Worm (Caenorhabditis elegans) whole organism, young adult: Measurements from ENCODE around the gene brap-2.

ENCODE experiments used
- C06A6.2 ChIP-seq: fragments of 200-800 bp; sonication (Bioruptor generic); conservative IDR thresholded peaks from 2 replicates; pipeline ENCODE4 v1.3.6; 2022; ENCODE audit warnings: missing genetic modification characterization, missing compliant biosample characterization
- F10E7.11 ChIP-seq: sonication (generic microtip); optimal IDR thresholded peaks from 2 replicates; lab custom pipeline; 2017; ENCODE audit warnings: mild to moderate bottlenecking, missing genetic modification characterization, moderate library complexity, missing compliant biosample characterization
- F33H1.4 ChIP-seq: fragments of 200-800 bp; sonication (Bioruptor generic); IDR thresholded peaks from 2 replicates; pipeline ENCODE4 v1.3.6; 2022; ENCODE audit warnings: missing genetic modification reagents, missing genetic modification characterization, missing compliant biosample characterization
- F49E8.2 ChIP-seq: sonication (generic microtip); optimal IDR thresholded peaks from 3 replicates; lab custom pipeline; 2017; ENCODE audit warnings: missing genetic modification characterization, mild to moderate bottlenecking, missing compliant biosample characterization, antibody characterized with exemption, moderate library complexity; ENCODE audit not compliant: insufficient read depth
- F52B5.7 ChIP-seq: sonication (generic microtip); optimal IDR thresholded peaks from 2 replicates; lab custom pipeline; 2016; ENCODE audit warnings: mild to moderate bottlenecking, missing genetic modification characterization, missing compliant biosample characterization
- F57A8.1 ChIP-seq: fragments of 200-800 bp; sonication (Bioruptor generic); optimal IDR thresholded peaks from 2 replicates; lab custom pipeline; 2018; ENCODE audit warnings: mild to moderate bottlenecking, missing genetic modification characterization, moderate library complexity, missing compliant biosample characterization
- K11D2.4 ChIP-seq: fragments of 200-800 bp; sonication (Bioruptor generic); IDR thresholded peaks from 2 replicates; pipeline ENCODE4 v1.3.6; 2022; ENCODE audit warnings: missing genetic modification reagents, missing genetic modification characterization, missing compliant biosample characterization
- K12H6.12 ChIP-seq: fragments of 200-800 bp; sonication (Bioruptor generic); optimal IDR thresholded peaks from 2 replicates; lab custom pipeline; 2018; ENCODE audit warnings: mild to moderate bottlenecking, missing genetic modification characterization, missing compliant biosample characterization
- T07F8.4 ChIP-seq: sonication (generic microtip); optimal IDR thresholded peaks from 2 replicates; lab custom pipeline; 2016; ENCODE audit warnings: mild to moderate bottlenecking, missing genetic modification characterization, moderate library complexity, missing compliant biosample characterization
- Y53F4B.3 ChIP-seq: fragments of 200-800 bp; sonication (Bioruptor generic); IDR thresholded peaks from 2 replicates; pipeline ENCODE4 v1.3.6; 2022; ENCODE audit warnings: missing genetic modification reagents, missing genetic modification characterization, missing compliant biosample characterization
- Y53G8AR.9 ChIP-seq: fragments of 200-800 bp; sonication (Bioruptor generic); conservative IDR thresholded peaks from 2 replicates; pipeline ENCODE4 v1.3.6; 2022; ENCODE audit warnings: missing genetic modification reagents, missing genetic modification characterization, missing compliant biosample characterization
- Y67H2A.10 ChIP-seq: fragments of 200-800 bp; sonication (Bioruptor generic); conservative IDR thresholded peaks from 2 replicates; pipeline ENCODE4 v1.3.6; 2022; ENCODE audit warnings: missing genetic modification reagents, missing genetic modification characterization, missing compliant biosample characterization
- Y79H2A.3 ChIP-seq: fragments of 200-800 bp; sonication (Bioruptor generic); conservative IDR thresholded peaks from 2 replicates; pipeline ENCODE4 v1.3.6; 2022; ENCODE audit warnings: missing genetic modification reagents, missing genetic modification characterization, missing compliant biosample characterization
- akir-1 ChIP-seq: fragments of 200-800 bp; sonication (Bioruptor generic); optimal IDR thresholded peaks from 2 replicates; lab custom pipeline; 2018; ENCODE audit warnings: mild to moderate bottlenecking, missing genetic modification characterization, moderate library complexity, missing compliant biosample characterization
- ama-1 ChIP-seq, 3 experiments: fragments of 150-350 bp in 1 of 3; sonication (generic microtip) in 2 of 3; optimal IDR thresholded peaks; 2 replicates each; lab custom pipeline; 2014 to 2018; ENCODE audit warnings: missing biosample characterization in 2 of 3, missing genetic modification characterization in 2 of 3, missing genetic modification reagents in 2 of 3
- athp-1 ChIP-seq: sonication (generic microtip); optimal IDR thresholded peaks from 2 replicates; lab custom pipeline; 2017; ENCODE audit warnings: mild to moderate bottlenecking, missing genetic modification characterization, missing compliant biosample characterization
- bed-1 ChIP-seq: fragments of 200-800 bp; sonication (Bioruptor generic); IDR thresholded peaks from 2 replicates; pipeline ENCODE4 v1.3.6; 2022; ENCODE audit warnings: missing genetic modification reagents, missing genetic modification characterization, missing compliant biosample characterization
- ccch-3 ChIP-seq: fragments of 200-800 bp; sonication (Bioruptor generic); optimal IDR thresholded peaks from 2 replicates; lab custom pipeline; 2018; ENCODE audit warnings: mild to moderate bottlenecking, missing genetic modification characterization, missing compliant biosample characterization
- chd-7 ChIP-seq: sonication (generic microtip); optimal IDR thresholded peaks from 2 replicates; lab custom pipeline; 2016; ENCODE audit warnings: mild to moderate bottlenecking, missing genetic modification characterization, moderate library complexity, missing compliant biosample characterization
- die-1 ChIP-seq: sonication (generic microtip); optimal IDR thresholded peaks from 2 replicates; lab custom pipeline; 2016; ENCODE audit warnings: missing genotype, mild to moderate bottlenecking, missing genetic modification characterization, missing compliant biosample characterization
- dox-1 ChIP-seq: fragments of 200-800 bp; sonication (Bioruptor generic); IDR thresholded peaks from 2 replicates; pipeline ENCODE4 v1.3.6; 2022; ENCODE audit warnings: missing genetic modification reagents, missing genetic modification characterization, missing compliant biosample characterization
- dpff-1 ChIP-seq: sonication (generic microtip); optimal IDR thresholded peaks from 2 replicates; lab custom pipeline; 2017; ENCODE audit warnings: mild to moderate bottlenecking, missing genetic modification characterization, missing compliant biosample characterization
- egl-18 ChIP-seq: fragments of 200-800 bp; sonication (Bioruptor generic); IDR thresholded peaks from 2 replicates; pipeline ENCODE4 v1.3.6; 2022; ENCODE audit warnings: missing genetic modification reagents, missing genetic modification characterization, missing compliant biosample characterization
- ets-4 ChIP-seq: fragments of 200-800 bp; sonication (Bioruptor generic); optimal IDR thresholded peaks from 2 replicates; lab custom pipeline; 2018; ENCODE audit warnings: mild to moderate bottlenecking, missing genetic modification characterization, missing compliant biosample characterization
- him-1 ChIP-seq: sonication (generic microtip); optimal IDR thresholded peaks from 2 replicates; lab custom pipeline; 2016; ENCODE audit warnings: missing genotype, missing genetic modification reagents, missing genetic modification characterization, missing compliant biosample characterization
- hlh-12 ChIP-seq: sonication (generic microtip); optimal IDR thresholded peaks from 2 replicates; lab custom pipeline; 2016; ENCODE audit warnings: missing genetic modification characterization, missing compliant biosample characterization
- hmg-1.2 ChIP-seq: fragments of 200-800 bp; sonication (Bioruptor generic); IDR thresholded peaks from 2 replicates; pipeline ENCODE4 v1.3.6; 2022; ENCODE audit warnings: missing genetic modification reagents, missing genetic modification characterization, missing compliant biosample characterization
- let-526 ChIP-seq: fragments of 200-800 bp; sonication (Bioruptor generic); IDR thresholded peaks from 2 replicates; pipeline ENCODE4 v1.3.6; 2022; ENCODE audit warnings: missing genetic modification reagents, missing genetic modification characterization, missing compliant biosample characterization
- lin-26 ChIP-seq: fragments of 200-800 bp; sonication (Bioruptor generic); IDR thresholded peaks from 2 replicates; pipeline ENCODE4 v1.3.6; 2022; ENCODE audit warnings: missing genetic modification reagents, missing genetic modification characterization, missing compliant biosample characterization
- lin-35 ChIP-seq, 3 experiments: fragments of 150-350 bp in 2 of 3; sonication (generic microtip) in 1 of 3; optimal IDR thresholded peaks; 2 replicates each; lab custom pipeline; 2014 to 2018; ENCODE audit warnings: missing biosample characterization in 3 of 3, missing genetic modification characterization in 3 of 3, missing genetic modification reagents in 3 of 3
- lir-1 ChIP-seq: fragments of 200-800 bp; sonication (Bioruptor generic); conservative IDR thresholded peaks from 2 replicates; pipeline ENCODE4 v1.3.6; 2022; ENCODE audit warnings: missing genetic modification reagents, missing genetic modification characterization, missing compliant biosample characterization
- madf-10 ChIP-seq: sonication (generic microtip); optimal IDR thresholded peaks from 2 replicates; lab custom pipeline; 2016; ENCODE audit warnings: mild to moderate bottlenecking, missing genetic modification characterization, missing compliant biosample characterization
- mcd-1 ChIP-seq: fragments of 200-800 bp; sonication (Bioruptor generic); IDR thresholded peaks from 2 replicates; pipeline ENCODE4 v1.3.6; 2022; ENCODE audit warnings: missing genetic modification reagents, missing genetic modification characterization, missing compliant biosample characterization
- mxl-1 ChIP-seq: sonication (generic microtip); optimal IDR thresholded peaks from 2 replicates; lab custom pipeline; 2016; ENCODE audit warnings: missing genetic modification characterization, missing compliant biosample characterization
- nfya-1 ChIP-seq: sonication (generic microtip); optimal IDR thresholded peaks from 2 replicates; lab custom pipeline; 2017; ENCODE audit warnings: antibody characterized with exemption, missing compliant biosample characterization, missing genetic modification characterization, borderline replicate concordance; ENCODE audit not compliant: insufficient read depth
- nfyb-1 ChIP-seq: fragments of 200-800 bp; sonication (Bioruptor generic); IDR thresholded peaks from 2 replicates; pipeline ENCODE4 v1.3.6; 2022; ENCODE audit warnings: missing genetic modification reagents, missing genetic modification characterization, missing compliant biosample characterization
- nhr-179 ChIP-seq: sonication (generic microtip); optimal IDR thresholded peaks from 2 replicates; lab custom pipeline; 2016; ENCODE audit warnings: mild to moderate bottlenecking, missing genetic modification characterization, missing compliant biosample characterization
- nhr-27 ChIP-seq: fragments of 200-800 bp; sonication (Bioruptor generic); optimal IDR thresholded peaks from 2 replicates; lab custom pipeline; 2018; ENCODE audit warnings: mild to moderate bottlenecking, missing genetic modification characterization, moderate library complexity, missing compliant biosample characterization
- rec-8 ChIP-seq, 2 experiments: sonication (generic microtip); optimal IDR thresholded peaks; 2 replicates each; lab custom pipeline; 2016; ENCODE audit warnings: mild to moderate bottlenecking in 2 of 2, missing genetic modification characterization in 2 of 2, missing genetic modification reagents in 2 of 2, missing genotype in 2 of 2, missing biosample characterization in 1 of 2, missing compliant biosample characterization in 1 of 2, moderate library complexity in 1 of 2
- sdz-38 ChIP-seq: sonication (generic microtip); optimal IDR thresholded peaks from 2 replicates; lab custom pipeline; 2016; ENCODE audit warnings: missing genotype, missing genetic modification characterization, missing compliant biosample characterization
- snpc-4 ChIP-seq, 5 experiments: fragments of 150-350 bp in 1 of 5; sonication (generic microtip) in 4 of 5; optimal IDR thresholded peaks; 2 replicates each; lab custom pipeline; 2014 to 2018; ENCODE audit warnings: missing genetic modification characterization in 5 of 5, missing biosample characterization in 3 of 5, antibody characterized with exemption in 2 of 5, mild to moderate bottlenecking in 2 of 5, missing compliant biosample characterization in 2 of 5, missing genotype in 2 of 5, moderate library complexity in 2 of 5, missing genetic modification reagents in 1 of 5
- tbp1 ChIP-seq: fragments of 200-800 bp; sonication (Bioruptor generic); optimal IDR thresholded peaks from 2 replicates; lab custom pipeline; 2018; ENCODE audit warnings: mild to moderate bottlenecking, missing genetic modification characterization, missing compliant biosample characterization
- unc-130 ChIP-seq: sonication (generic microtip); optimal IDR thresholded peaks from 2 replicates; lab custom pipeline; 2016; ENCODE audit warnings: missing genetic modification reagents, missing genetic modification characterization, missing compliant biosample characterization
- zfh-2 ChIP-seq: fragments of 200-800 bp; sonication (Bioruptor generic); conservative IDR thresholded peaks from 2 replicates; pipeline ENCODE4 v1.3.6; 2022; ENCODE audit warnings: missing genetic modification reagents, missing genetic modification characterization, missing compliant biosample characterization
- ztf-25 ChIP-seq: fragments of 200-800 bp; sonication (Bioruptor generic); IDR thresholded peaks from 2 replicates; pipeline ENCODE4 v1.3.6; 2022; ENCODE audit warnings: missing genetic modification reagents, missing genetic modification characterization, missing compliant biosample characterization
- ztf-26 ChIP-seq: sonication (generic microtip); optimal IDR thresholded peaks from 2 replicates; lab custom pipeline; 2017; ENCODE audit warnings: missing genetic modification characterization, missing compliant biosample characterization

brap-2 gene

DNA sequence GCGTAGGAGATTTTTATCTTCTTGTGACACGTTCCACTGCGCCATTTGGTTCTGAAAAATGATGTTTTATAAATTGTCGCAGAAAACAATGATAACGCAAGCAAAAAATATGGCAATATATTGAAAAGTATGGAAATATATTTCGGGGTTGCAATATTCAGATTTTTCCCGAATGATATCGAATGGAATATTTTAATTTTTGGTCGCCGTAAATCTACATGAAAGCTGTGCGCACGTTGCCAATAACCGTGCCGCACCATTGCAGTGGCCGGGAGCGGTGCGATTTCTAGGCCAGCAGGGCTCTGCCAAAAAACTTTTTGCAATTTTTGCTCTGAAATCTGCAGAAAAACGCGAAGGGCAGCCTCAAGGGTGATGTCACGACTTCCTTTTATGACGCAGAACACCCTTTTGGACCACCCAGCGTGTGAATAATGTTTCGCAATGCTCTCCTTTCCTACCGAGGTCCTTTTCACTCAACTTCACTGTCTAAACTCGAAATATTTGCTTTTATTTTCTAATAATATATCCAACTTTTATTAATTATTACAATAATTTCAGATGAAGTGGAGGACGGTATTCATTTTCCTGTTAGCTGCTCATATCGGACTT, 34.7 kb downstream of the brap-2 start, which contains the start of the genes F09E5.11 and bmy-1 (continued):
- TF ChIP-seq akir-1 (GFP tag; lab: Kevin White, UChicago) (peak; percentile 73), ztf-26 (tag; lab: Kevin White, UChicago) (peak; percentile 7), Y67H2A.10 (GFP tag; lab: Robert Waterston, UW) (peak; percentile 86), dox-1 (peak; percentile 96), T07F8.4 (tag; lab: Kevin White, UChicago) (no peak), lin-35 (GFP tag; optimal IDR thresholded peaks at IDR 0.05; lab: Kevin White, UChicago) (peak in 1 of 3 experiments; percentile 19), bed-1 (0 out of 2 replicates have a peak, but pooled peaks have one; percentile 73), ccch-3 (GFP tag; lab: Kevin White, UChicago) (peak; percentile 74), F10E7.11 (no peak), nfya-1 (no peak), nhr-179 (no peak), nfyb-1 (GFP tag; lab: Robert Waterston, UW) (peak; percentile 80), F52B5.7 (peak; percentile 49), ama-1 (optimal IDR thresholded peaks at IDR 0.05; lab: Kevin White, UChicago) (no peak), ama-1 (GFP tag; optimal IDR thresholded peaks at IDR 0.05; lab: Kevin White, UChicago) (no peak), hmg-1.2 (GFP tag; lab: Robert Waterston, UW) (peak; percentile 51; the same call in 1 of the 2 replicates), Y53G8AR.9 (0 out of 2 replicates have a peak, but pooled peaks have one; percentile 29), zfh-2 (GFP tag; lab: Robert Waterston, UW) (peak; percentile 93), hlh-12 (tag; lab: Kevin White, UChicago) (no peak), madf-10 (peak; percentile 61), rec-8 (tag; optimal IDR thresholded peaks at IDR 0.05; lab: Kevin White, UChicago) (peak in 1 of 2 experiments; percentile 60), lir-1 (peak; percentile 86), F33H1.4 (peak; percentile 64), Y79H2A.3 (GFP tag; lab: Robert Waterston, UW) (no peak), tbp1 (peak; percentile 64), C06A6.2 (GFP tag; lab: Robert Waterston, UW) (peak; percentile 93), egl-18 (GFP tag; lab: Robert Waterston, UW) (no peak), Y53F4B.3 (no peak), ets-4 (peak; percentile 65), mcd-1 (GFP tag; lab: Robert Waterston, UW) (peak; percentile 84), athp-1 (tag; lab: Kevin White, UChicago) (peak; percentile 73), unc-130 (peak; percentile 84), nhr-27 (tag; lab: Kevin White, UChicago) (no peak), mxl-1 (tag; lab: Kevin White, UChicago) (peak; percentile 23), die-1 (tag; lab: Kevin White, UChicago) (peak; percentile 8), chd-7 (tag; lab: Kevin White, UChicago) (peak; percentile 57), F57A8.1 (GFP tag; lab: Kevin White, UChicago) (no peak), let-526 (GFP tag; lab: Robert Waterston, UW) (peak; percentile 91), lin-26 (0 out of 2 replicates have a peak, but pooled peaks have one; percentile 34), snpc-4 (GFP tag; optimal IDR thresholded peaks at IDR 0.05; lab: Kevin White, UChicago) (peak; percentile 29), snpc-4 (tag; optimal IDR thresholded peaks at IDR 0.05; lab: Kevin White, UChicago) (peak in 3 of 4 experiments; percentile 44 to 66 (median 63)), him-1 (no peak), sdz-38 (tag; lab: Kevin White, UChicago) (no peak), ztf-25 (GFP tag; lab: Robert Waterston, UW) (peak; percentile 91), dpff-1 (tag; lab: Kevin White, UChicago) (no peak), K12H6.12 (tag; lab: Kevin White, UChicago) (peak; percentile 80), F49E8.2 (tag; lab: Kevin White, UChicago) (peak; percentile 16), K11D2.4 (GFP tag; lab: Robert Waterston, UW) (peak; percentile 87)
